Worm (Caenorhabditis elegans) whole organism, midembryonic: ENCODE data around the gene T19C4.1.

ENCODE experiments used
- T22C8.4 ChIP-seq: fragments of 200-800 bp; sonication (Bioruptor generic); IDR thresholded peaks from 2 replicates; pipeline ENCODE4 v1.3.6; 2022; ENCODE audit warnings: missing genetic modification characterization, missing compliant biosample characterization
- flt-1 ChIP-seq: fragments of 200-800 bp; sonication (Bioruptor generic); IDR thresholded peaks from 2 replicates; pipeline ENCODE4 v1.3.6; 2022; ENCODE audit warnings: missing genetic modification characterization, missing compliant biosample characterization
- klf-2 ChIP-seq: fragments of 200-800 bp; sonication (Bioruptor generic); conservative IDR thresholded peaks from 2 replicates; pipeline ENCODE4 v1.3.6; 2022; ENCODE audit warnings: missing genetic modification reagents, missing genetic modification characterization, missing compliant biosample characterization
- med-1 ChIP-seq: sonication (generic microtip); optimal IDR thresholded peaks from 2 replicates; lab custom pipeline; 2017; ENCODE audit warnings: missing genetic modification characterization, mild to moderate bottlenecking, missing compliant biosample characterization, antibody characterized with exemption, missing genetic modification reagents; ENCODE audit not compliant: insufficient read depth
- ref-1 ChIP-seq: fragments of 200-800 bp; sonication (Bioruptor generic); conservative IDR thresholded peaks from 2 replicates; pipeline ENCODE4 v1.3.6; 2022; ENCODE audit warnings: missing genetic modification reagents, missing genetic modification characterization, missing compliant biosample characterization
- tab-1 ChIP-seq: fragments of 200-800 bp; sonication (Bioruptor generic); IDR thresholded peaks from 2 replicates; pipeline ENCODE4 v1.3.6; 2022; ENCODE audit warnings: missing genetic modification characterization, missing compliant biosample characterization
- ztf-29 ChIP-seq: fragments of 200-800 bp; sonication (Bioruptor generic); IDR thresholded peaks from 2 replicates; pipeline ENCODE4 v1.3.6; 2022; ENCODE audit warnings: missing genetic modification reagents, missing genetic modification characterization, missing compliant biosample characterization

DNA sequence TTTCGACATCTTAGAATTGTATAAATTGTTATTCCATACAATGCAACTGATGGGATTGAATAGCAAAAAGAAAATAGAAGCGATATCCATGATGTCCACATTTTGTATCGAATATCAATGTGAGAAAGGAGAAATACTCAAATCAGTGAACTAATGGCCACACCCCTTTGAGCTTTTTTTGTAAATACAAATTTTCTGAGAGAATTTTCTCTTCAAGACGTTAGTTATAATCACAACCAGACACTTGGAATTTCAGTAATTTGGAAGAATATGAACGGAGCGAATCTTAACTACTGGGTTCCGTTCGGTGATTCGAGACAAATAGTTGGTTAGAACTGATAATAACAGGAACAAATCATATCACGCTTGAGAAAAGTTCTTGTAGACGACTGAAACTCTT is 12.3 kb downstream of the T19C4.1 start, which contains the start of gene srg-41:
- TF ChIP-seq tab-1 (no peak), klf-2 (GFP tag; lab: Robert Waterston, UW) (no peak), flt-1 (GFP tag; lab: Robert Waterston, UW) (no peak), ref-1 (no peak), T22C8.4 (GFP tag; lab: Robert Waterston, UW) (no peak), ztf-29 (GFP tag; lab: Robert Waterston, UW) (no peak), med-1 (no peak)
